Fruit fly (Drosophila melanogaster) whole organism, pupa: ENCODE measurements around the gene CG45073.
A peak's percentile ranks its signal among the peaks of the same experiment; 100 is the strongest.

Source experiments
- CG10348 ChIP-seq: fragments of 200-800 bp; sonication (Bioruptor generic); IDR thresholded peaks from 2 replicates; pipeline ENCODE4 v1.3.6; 2022; ENCODE audit warnings: missing biosample characterization, missing genetic modification characterization
- CG12605 ChIP-seq: fragments of 200-800 bp; sonication (Bioruptor generic); IDR thresholded peaks from 2 replicates; pipeline ENCODE4 v1.3.6; 2022; ENCODE audit warnings: missing biosample characterization, missing genetic modification characterization
- CG13204 ChIP-seq: fragments of 200-800 bp; sonication (Bioruptor generic); optimal IDR thresholded peaks from 2 replicates; lab custom pipeline; 2018; ENCODE audit warnings: missing biosample characterization, mild to moderate bottlenecking, missing genetic modification characterization, moderate library complexity
- CG14655 ChIP-seq: fragments of 200-800 bp; sonication (Bioruptor generic); optimal IDR thresholded peaks from 3 replicates; lab custom pipeline; 2017; ENCODE audit warnings: mild to moderate bottlenecking, missing biosample characterization, missing genetic modification reagents, missing genetic modification characterization
- CG15710 ChIP-seq: fragments of 200-800 bp; sonication (Bioruptor generic); optimal IDR thresholded peaks from 2 replicates; lab custom pipeline; 2018; ENCODE audit warnings: missing biosample characterization, mild to moderate bottlenecking, missing genetic modification characterization, moderate library complexity
- CG17806 ChIP-seq: fragments of 200-800 bp; sonication (Bioruptor generic); optimal IDR thresholded peaks from 2 replicates; lab custom pipeline; 2018; ENCODE audit warnings: missing biosample characterization, mild to moderate bottlenecking, missing genetic modification characterization, moderate library complexity
- CG32121 ChIP-seq: fragments of 200-800 bp; sonication (Bioruptor generic); IDR thresholded peaks from 2 replicates; pipeline ENCODE4 v1.3.6; 2022; ENCODE audit warnings: missing biosample characterization, missing genetic modification characterization
- CG34367 ChIP-seq: fragments of 200-800 bp; sonication (Bioruptor generic); optimal IDR thresholded peaks from 2 replicates; lab custom pipeline; 2018; ENCODE audit warnings: missing biosample characterization, mild to moderate bottlenecking, missing genetic modification characterization
- CG4496 ChIP-seq: fragments of 200-800 bp; sonication (Bioruptor generic); IDR thresholded peaks from 3 replicates; pipeline ENCODE4 v1.3.6; 2022; ENCODE audit warnings: missing biosample characterization, missing genetic modification characterization
- CG8159 ChIP-seq: fragments of 200-800 bp; sonication (Bioruptor generic); optimal IDR thresholded peaks from 3 replicates; lab custom pipeline; 2018; ENCODE audit warnings: missing biosample characterization, mild to moderate bottlenecking, missing genetic modification characterization, moderate library complexity
- CG8301 ChIP-seq: fragments of 200-800 bp; sonication (Bioruptor generic); optimal IDR thresholded peaks from 2 replicates; lab custom pipeline; 2018; ENCODE audit warnings: missing biosample characterization, mild to moderate bottlenecking, missing genetic modification characterization
- CG9948 ChIP-seq: fragments of 200-800 bp; sonication (Bioruptor generic); optimal IDR thresholded peaks from 2 replicates; lab custom pipeline; 2018; ENCODE audit warnings: missing biosample characterization, mild to moderate bottlenecking, missing genetic modification characterization, moderate library complexity
- D1 ChIP-seq: fragments of 200-800 bp; sonication (Bioruptor generic); optimal IDR thresholded peaks from 2 replicates; lab custom pipeline; 2018; ENCODE audit warnings: missing biosample characterization, mild to moderate bottlenecking, missing genetic modification characterization, moderate library complexity
- EcR ChIP-seq: fragments of 200-800 bp; sonication (Bioruptor generic); optimal IDR thresholded peaks from 3 replicates; lab custom pipeline; 2019; ENCODE audit warnings: missing biosample characterization, missing genetic modification characterization, mild to moderate bottlenecking, moderate library complexity, missing genetic modification reagents
- Ets98B ChIP-seq: fragments of 200-800 bp; sonication (Bioruptor generic); IDR thresholded peaks from 2 replicates; pipeline ENCODE4 v1.3.6; 2022; ENCODE audit warnings: missing biosample characterization, missing genetic modification characterization
- Pif1A ChIP-seq: fragments of 200-800 bp; sonication (Bioruptor generic); optimal IDR thresholded peaks from 3 replicates; lab custom pipeline; 2016; ENCODE audit warnings: missing biosample characterization, missing genetic modification characterization
- Pif1B ChIP-seq: fragments of 200-800 bp; sonication (Bioruptor generic); optimal IDR thresholded peaks from 3 replicates; lab custom pipeline; 2016; ENCODE audit warnings: missing biosample characterization, missing genetic modification characterization
- Snoo ChIP-seq: fragments of 200-800 bp; sonication (Bioruptor generic); optimal IDR thresholded peaks from 3 replicates; lab custom pipeline; 2017; ENCODE audit warnings: missing biosample characterization, mild to moderate bottlenecking, missing genetic modification characterization, inconsistent platforms
- fd96Ca ChIP-seq: fragments of 200-800 bp; sonication (Bioruptor generic); IDR thresholded peaks from 3 replicates; pipeline ENCODE4 v1.3.6; 2022; ENCODE audit warnings: missing biosample characterization, missing genetic modification characterization
- gl ChIP-seq: fragments of 200-800 bp; sonication (Bioruptor generic); optimal IDR thresholded peaks from 2 replicates; lab custom pipeline; 2018; ENCODE audit warnings: missing biosample characterization, mild to moderate bottlenecking, missing genetic modification characterization
- rn ChIP-seq: fragments of 200-800 bp; sonication (Bioruptor generic); IDR thresholded peaks from 2 replicates; pipeline ENCODE4 v1.3.6; 2022; ENCODE audit warnings: missing biosample characterization, missing genetic modification characterization

Gene CG45073

dm6 chr3R:30160312-30160942 lies 35.9 kb upstream of the CG45073 start, which contains the start of gene CG11498:
TSS of gene CG11498 (minus strand) at chr3R:30160473.
- TF ChIP-seq Ets98B (peak; percentile 59; the same call in 1 of the 2 replicates), D1 (tag; lab: Kevin White, UChicago) (no peak), CG32121 (GFP tag; lab: Robert Waterston, UW) (peak; percentile 46), fd96Ca (GFP tag; lab: Robert Waterston, UW) (0 out of 3 replicates have a peak, but pooled peaks have one; percentile 27), CG12605 (peak; percentile 24; the same call in 1 of the 2 replicates), CG4496 (GFP tag; lab: Robert Waterston, UW) (peak; percentile 76), Pif1B (peak; percentile 30), CG14655 (peak; percentile 33), CG13204 (GFP tag; lab: Kevin White, UChicago) (peak; percentile 36), Snoo (tag; lab: Kevin White, UChicago) (no peak), CG9948 (no peak), CG15710 (tag; lab: Kevin White, UChicago) (no peak), CG17806 (no peak), CG8301 (tag; lab: Kevin White, UChicago) (no peak), CG10348 (GFP tag; lab: Robert Waterston, UW) (no peak), Pif1A (GFP tag; lab: Kevin White, UChicago) (peak; percentile 38), gl (tag; lab: Kevin White, UChicago) (no peak), CG8159 (tag; lab: Kevin White, UChicago) (no peak), EcR (GFP tag; lab: Kevin White, UChicago) (no peak), CG34367 (no peak), rn (GFP tag; lab: Robert Waterston, UW) (no peak)

dm6 chr3R:30153864-30154263 lies 29.3 kb upstream of the CG45073 start:
- TF ChIP-seq gl (tag; lab: Kevin White, UChicago) (no peak), fd96Ca (GFP tag; lab: Robert Waterston, UW) (no peak), CG32121 (GFP tag; lab: Robert Waterston, UW) (no peak), CG4496 (GFP tag; lab: Robert Waterston, UW) (peak; percentile 17; the same call in 1 of the 3 replicates), CG14655 (no peak), CG10348 (GFP tag; lab: Robert Waterston, UW) (no peak)

dm6 chr3R:30151300-30152109 lies 27.0 kb upstream of the CG45073 start, which contains the start of gene CG15529:
TSS of gene CG15529 (plus strand) at chr3R:30152059.
- peak; percentile 82 for TF ChIP-seq Ets98B
- TF ChIP-seq D1 (tag; lab: Kevin White, UChicago), result peak; percentile 3
- TF ChIP-seq CG12605, result peak; percentile 56; the same call in 1 of the 2 replicates
- TF ChIP-seq CG10348 (GFP tag; lab: Robert Waterston, UW), result no peak
- TF ChIP-seq EcR (GFP tag; lab: Kevin White, UChicago), result no peak
- TF ChIP-seq CG9948, result peak; percentile 61
- TF ChIP-seq Pif1B, result peak; percentile 50
- no peak for TF ChIP-seq Snoo (tag; lab: Kevin White, UChicago)
- peak; percentile 63 for TF ChIP-seq CG8301 (tag; lab: Kevin White, UChicago)
- TF ChIP-seq rn (GFP tag; lab: Robert Waterston, UW), result peak; percentile 58
- TF ChIP-seq CG15710 (tag; lab: Kevin White, UChicago), result peak; percentile 75
- TF ChIP-seq CG14655, result peak; percentile 67
- peak; percentile 78 for TF ChIP-seq CG32121 (GFP tag; lab: Robert Waterston, UW)
- peak; percentile 10 for TF ChIP-seq Pif1A (GFP tag; lab: Kevin White, UChicago)
- TF ChIP-seq CG8159 (tag; lab: Kevin White, UChicago), result peak; percentile 78
- TF ChIP-seq CG17806, result peak; percentile 74
- TF ChIP-seq CG13204 (GFP tag; lab: Kevin White, UChicago), result peak; percentile 30
- TF ChIP-seq gl (tag; lab: Kevin White, UChicago), result peak; percentile 35
- TF ChIP-seq fd96Ca (GFP tag; lab: Robert Waterston, UW), result peak; percentile 74; the same call in 2 of the 3 replicates
- peak; percentile 90 for TF ChIP-seq CG4496 (GFP tag; lab: Robert Waterston, UW)
- peak; percentile 58 for TF ChIP-seq CG34367
- TF ChIP-seq, all 21 proteins: peak for 18

dm6 chr3R:30150602-30151001 lies 26.1 kb upstream of the CG45073 start:
- TF ChIP-seq CG34367 (no peak), CG8301 (tag; lab: Kevin White, UChicago) (no peak)

- no peak for TF ChIP-seq CG10348 (GFP tag; lab: Robert Waterston, UW)
Observed at dm6 chr3R:30149506-30149905, 25.0 kb upstream of the CG45073 start, which contains the start of gene AdoR. TSS of gene AdoR (minus strand) at chr3R:30149606.
